Worm (Caenorhabditis elegans): ENCODE data around the gene R04E5.8.

The R04E5.8 gene

ce11 chrX:8796699-8797282 lies 9.1 kb downstream of the R04E5.8 start, which contains the start of gene R04E5.7 (continued):
- TF ChIP-seq let-526 (GFP tag; IDR thresholded peaks at IDR 0.05), result 0 out of 2 replicates have a peak, but pooled peaks have one; percentile 17
- no peak for TF ChIP-seq sea-2 (GFP tag; IDR thresholded peaks at IDR 0.05)
- TF ChIP-seq ceh-100 (GFP tag; IDR thresholded peaks at IDR 0.05), result no peak
- TF ChIP-seq dpff-1 (tag; optimal IDR thresholded peaks at IDR 0.05), result no peak
- TF ChIP-seq Y79H2A.3 (GFP tag; conservative IDR thresholded peaks at IDR 0.05), result no peak
- TF ChIP-seq F39B2.1 (GFP tag; IDR thresholded peaks at IDR 0.05), result no peak
- TF ChIP-seq ets-4 (GFP tag; optimal IDR thresholded peaks at IDR 0.05), result no peak
- no peak for TF ChIP-seq Y67H2A.10 (GFP tag; conservative IDR thresholded peaks at IDR 0.05)
- no peak for TF ChIP-seq F52B5.7 (tag; optimal IDR thresholded peaks at IDR 0.05)
- no peak for TF ChIP-seq aptf-3 (GFP tag; IDR thresholded peaks at IDR 0.05)
- TF ChIP-seq zim-3 (tag; optimal IDR thresholded peaks at IDR 0.05), result no peak
- TF ChIP-seq dpl-1 (GFP tag; optimal IDR thresholded peaks at IDR 0.05), result no peak
- peak; percentile 66; the same call in 1 of the 2 replicates for TF ChIP-seq dox-1 (GFP tag; IDR thresholded peaks at IDR 0.05)
- no peak for TF ChIP-seq rcor-1 (GFP tag; IDR thresholded peaks at IDR 0.05)
- no peak for TF ChIP-seq hmg-20 (GFP tag; IDR thresholded peaks at IDR 0.05)
- peak; percentile 19 for TF ChIP-seq lin-40 (tag; optimal IDR thresholded peaks at IDR 0.05)
- peak; percentile 73 for TF ChIP-seq rpc-1 (optimal IDR thresholded peaks at IDR 0.05)
- peak; percentile 79 for TF ChIP-seq rpc-1 (tag; optimal IDR thresholded peaks at IDR 0.05)
- TF ChIP-seq mel-28 (tag; optimal IDR thresholded peaks at IDR 0.05; ENCODE audit: borderline replicate concordance), result no peak
- TF ChIP-seq C17E4.6 (GFP tag; IDR thresholded peaks at IDR 0.05), result no peak
- peak; percentile 89 for TF ChIP-seq pbrm-1 (GFP tag; IDR thresholded peaks at IDR 0.05)
- no peak for TF ChIP-seq lin-35 (GFP tag; optimal IDR thresholded peaks at IDR 0.05)
- no peak for TF ChIP-seq ceh-40 (GFP tag; IDR thresholded peaks at IDR 0.05)
- TF ChIP-seq ama-1 (optimal IDR thresholded peaks at IDR 0.05), result no peak
- peak in 1 of 2 experiments; percentile 23 for TF ChIP-seq ama-1 (GFP tag; optimal IDR thresholded peaks at IDR 0.05)
- peak; percentile 26 for TF ChIP-seq ztf-18 (tag; optimal IDR thresholded peaks at IDR 0.05)
- no peak for TF ChIP-seq Y95B8A.8 (GFP tag; IDR thresholded peaks at IDR 0.05)
- TF ChIP-seq xnd-1 (tag; optimal IDR thresholded peaks at IDR 0.05), result no peak
- no peak for TF ChIP-seq attf-3 (GFP tag; conservative IDR thresholded peaks at IDR 0.05)
- no peak for TF ChIP-seq tbx-9 (tag; optimal IDR thresholded peaks at IDR 0.05; ENCODE audit: borderline replicate concordance)
- TF ChIP-seq hmg-1.2 (GFP tag; IDR thresholded peaks at IDR 0.05), result peak; percentile 64
- no peak for TF ChIP-seq cebp-2 (GFP tag; IDR thresholded peaks at IDR 0.05)
- TF ChIP-seq aptf-2 (GFP tag; conservative IDR thresholded peaks at IDR 0.05), result no peak
- no peak for TF ChIP-seq tlf-1 (GFP tag; optimal IDR thresholded peaks at IDR 0.05)
- TF ChIP-seq hlh-12 (tag; optimal IDR thresholded peaks at IDR 0.05), result no peak
- TF ChIP-seq nhr-179 (tag; optimal IDR thresholded peaks at IDR 0.05), result no peak
- TF ChIP-seq ekl-4 (GFP tag; IDR thresholded peaks at IDR 0.05), result peak; percentile 58
- no peak for TF ChIP-seq F10E7.11 (tag; optimal IDR thresholded peaks at IDR 0.05)
- TF ChIP-seq ceh-91 (GFP tag; IDR thresholded peaks at IDR 0.05), result no peak
- no peak for TF ChIP-seq egl-44 (GFP tag; IDR thresholded peaks at IDR 0.05)
- peak; percentile 47 for TF ChIP-seq chd-7 (tag; optimal IDR thresholded peaks at IDR 0.05)
- TF ChIP-seq C06A6.2 (GFP tag; conservative IDR thresholded peaks at IDR 0.05), result no peak
- no peak for TF ChIP-seq let-607 (tag; optimal IDR thresholded peaks at IDR 0.05)
- peak; percentile 78 for TF ChIP-seq lin-26 (GFP tag; IDR thresholded peaks at IDR 0.05)
- TF ChIP-seq lin-54 (GFP tag; optimal IDR thresholded peaks at IDR 0.05), result peak; percentile 7
- peak; percentile 63 for TF ChIP-seq ceh-27 (GFP tag; optimal IDR thresholded peaks at IDR 0.05)
- TF ChIP-seq Y53F4B.3 (GFP tag; IDR thresholded peaks at IDR 0.05), result no peak
- peak; percentile 4 for TF ChIP-seq die-1 (tag; optimal IDR thresholded peaks at IDR 0.05)
- no peak for TF ChIP-seq attf-6 (GFP tag; IDR thresholded peaks at IDR 0.05)
- TF ChIP-seq tbp1 (GFP tag; optimal IDR thresholded peaks at IDR 0.05), result peak; percentile 89

All from whole organism, young adult.